Worm (Caenorhabditis elegans) whole organism, L4 larva: Measurements from ENCODE around the gene ech-9.
A peak's percentile ranks its signal among the peaks of the same experiment; 100 is the strongest.

ENCODE experiments used
- D1046.2 ChIP-seq: fragments of 200-800 bp; sonication (Bioruptor generic); IDR thresholded peaks from 2 replicates; pipeline ENCODE4 v1.3.6; 2022; ENCODE audit warnings: missing genetic modification characterization, missing compliant biosample characterization
- F44E2.7 ChIP-seq: fragments of 200-800 bp; sonication (Bioruptor generic); IDR thresholded peaks from 2 replicates; pipeline ENCODE4 v2.1.2; 2022; ENCODE audit warnings: missing genetic modification characterization, missing compliant biosample characterization
- T26A8.4 ChIP-seq: fragments of 200-800 bp; sonication (Bioruptor generic); IDR thresholded peaks from 2 replicates; pipeline ENCODE4 v1.3.6; 2022; ENCODE audit warnings: missing genetic modification characterization, missing compliant biosample characterization
- Y48G9A.11 ChIP-seq: fragments of 200-800 bp; sonication (Bioruptor generic); IDR thresholded peaks from 2 replicates; pipeline ENCODE4 v1.3.6; 2022; ENCODE audit warnings: missing genetic modification reagents, missing genetic modification characterization, missing compliant biosample characterization
- Y75B8A.6 ChIP-seq: fragments of 200-800 bp; sonication (Bioruptor generic); IDR thresholded peaks from 2 replicates; pipeline ENCODE4 v1.3.6; 2022; ENCODE audit warnings: missing genetic modification reagents, missing genetic modification characterization, missing compliant biosample characterization
- aha-1 ChIP-seq: fragments of 150-350 bp; peaks from one replicate; lab custom pipeline; 2014; ENCODE audit warnings: missing biosample characterization, missing genetic modification characterization
- arid-1 ChIP-seq: fragments of 200-800 bp; sonication (Bioruptor generic); conservative IDR thresholded peaks from 2 replicates; pipeline ENCODE4 v1.3.6; 2022; ENCODE audit warnings: missing genetic modification reagents, missing genetic modification characterization, missing compliant biosample characterization
- ceh-20 ChIP-seq: fragments of 200-800 bp; sonication (Bioruptor generic); IDR thresholded peaks from 2 replicates; pipeline ENCODE4 v1.3.6; 2022; ENCODE audit warnings: missing genetic modification reagents, missing genetic modification characterization, missing compliant biosample characterization
- ceh-62 ChIP-seq: sonication (generic microtip); optimal IDR thresholded peaks from 2 replicates; lab custom pipeline; 2017; ENCODE audit warnings: missing biosample characterization, missing genetic modification characterization
- ces-1 ChIP-seq: fragments of 150-350 bp; sonication (generic microtip); optimal IDR thresholded peaks from 4 replicates; lab custom pipeline; 2014; ENCODE audit warnings: missing biosample characterization, missing genetic modification reagents, missing genetic modification characterization
- ctbp-1 ChIP-seq: fragments of 200-800 bp; sonication (Bioruptor generic); IDR thresholded peaks from 2 replicates; pipeline ENCODE4 v1.3.6; 2022; ENCODE audit warnings: missing genetic modification reagents, missing genetic modification characterization, missing compliant biosample characterization
- daf-16 ChIP-seq, 3 experiments: sonication (generic microtip); optimal IDR thresholded peaks; 2 replicates each; lab custom pipeline; 2016 to 2017; ENCODE audit warnings: missing genetic modification characterization in 3 of 3, missing genetic modification reagents in 3 of 3, mild to moderate bottlenecking in 2 of 3, missing compliant biosample characterization in 2 of 3, missing biosample characterization in 1 of 3, moderate library complexity in 1 of 3
- daf-8 ChIP-seq: fragments of 200-800 bp; sonication (Bioruptor generic); IDR thresholded peaks from 2 replicates; pipeline ENCODE4 v1.3.6; 2022; ENCODE audit warnings: missing genetic modification characterization, missing compliant biosample characterization
- dmd-6 ChIP-seq: fragments of 200-800 bp; sonication (Bioruptor generic); IDR thresholded peaks from 2 replicates; pipeline ENCODE4 v1.3.6; 2022; ENCODE audit warnings: missing genetic modification reagents, missing genetic modification characterization, missing compliant biosample characterization
- dpl-1 ChIP-seq: fragments of 150-350 bp; optimal IDR thresholded peaks from 2 replicates; lab custom pipeline; 2014; ENCODE audit warnings: missing biosample characterization, missing genetic modification reagents, missing genetic modification characterization
- dve-1 ChIP-seq: sonication (generic microtip); optimal IDR thresholded peaks from 2 replicates; lab custom pipeline; 2017; ENCODE audit warnings: antibody characterized with exemption, mild to moderate bottlenecking, missing genetic modification characterization, missing compliant biosample characterization; ENCODE audit not compliant: insufficient read depth
- hif-1 ChIP-seq, 2 experiments: sonication (generic microtip); optimal IDR thresholded peaks; 2 replicates each; lab custom pipeline; 2016 to 2017; ENCODE audit warnings: missing compliant biosample characterization in 2 of 2, missing genetic modification characterization in 2 of 2, missing genetic modification reagents in 2 of 2, missing genotype in 2 of 2, mild to moderate bottlenecking in 1 of 2
- hlh-11 ChIP-seq: fragments of 200-800 bp; sonication (Bioruptor generic); optimal IDR thresholded peaks from 2 replicates; lab custom pipeline; 2018; ENCODE audit warnings: mild to moderate bottlenecking, missing genetic modification characterization, missing compliant biosample characterization
- hlh-30 ChIP-seq: sonication (generic microtip); optimal IDR thresholded peaks from 2 replicates; lab custom pipeline; 2017; ENCODE audit warnings: antibody characterized with exemption, mild to moderate bottlenecking, missing genetic modification characterization, missing compliant biosample characterization; ENCODE audit not compliant: insufficient read depth
- hmg-1.1 ChIP-seq: fragments of 200-800 bp; sonication (Bioruptor generic); IDR thresholded peaks from 2 replicates; pipeline ENCODE4 v1.3.6; 2022; ENCODE audit warnings: missing genetic modification reagents, missing genetic modification characterization, missing compliant biosample characterization
- jun-1 ChIP-seq: fragments of 150-350 bp; optimal IDR thresholded peaks from 2 replicates; lab custom pipeline; 2014; ENCODE audit warnings: missing biosample characterization, missing genetic modification reagents, missing genetic modification characterization
- lim-7 ChIP-seq: fragments of 200-800 bp; sonication (Bioruptor generic); IDR thresholded peaks from 2 replicates; pipeline ENCODE4 v1.3.6; 2022; ENCODE audit warnings: missing genetic modification characterization, missing compliant biosample characterization
- lin-13 ChIP-seq: fragments of 150-350 bp; optimal IDR thresholded peaks from 2 replicates; lab custom pipeline; 2014; ENCODE audit warnings: missing biosample characterization, missing genetic modification reagents, missing genetic modification characterization
- lin-38 ChIP-seq: fragments of 200-800 bp; sonication (Bioruptor generic); IDR thresholded peaks from 2 replicates; pipeline ENCODE4 v1.3.6; 2022; ENCODE audit warnings: missing genetic modification reagents, missing genetic modification characterization, missing compliant biosample characterization
- lsy-2 ChIP-seq, 2 experiments: fragments of 150-350 bp in 1 of 2; sonication (generic microtip) in 1 of 2; optimal IDR thresholded peaks; 2 replicates each; lab custom pipeline; 2014 to 2017; ENCODE audit warnings: missing biosample characterization in 2 of 2, missing genetic modification characterization in 2 of 2
- mdl-1 ChIP-seq, 2 experiments: fragments of 150-350 bp in 1 of 2; sonication (generic microtip) in 1 of 2; optimal IDR thresholded peaks; 2 replicates each; lab custom pipeline; 2014 to 2017; ENCODE audit warnings: missing biosample characterization in 2 of 2, missing genetic modification characterization in 2 of 2
- mep-1 ChIP-seq: fragments of 150-350 bp; sonication (generic microtip); optimal IDR thresholded peaks from 3 replicates; lab custom pipeline; 2014; ENCODE audit warnings: missing biosample characterization, missing genetic modification characterization
- mes-2 ChIP-seq: sonication (generic microtip); optimal IDR thresholded peaks from 2 replicates; lab custom pipeline; 2016; ENCODE audit warnings: missing genotype, mild to moderate bottlenecking, missing genetic modification characterization, missing compliant biosample characterization; ENCODE audit not compliant: poor library complexity, severe bottlenecking
- mxl-3 ChIP-seq: fragments of 200-800 bp; sonication (Bioruptor generic); optimal IDR thresholded peaks from 2 replicates; lab custom pipeline; 2018; ENCODE audit warnings: mild to moderate bottlenecking, missing genetic modification characterization, missing compliant biosample characterization
- nhr-237 ChIP-seq: sonication (generic microtip); optimal IDR thresholded peaks from 2 replicates; lab custom pipeline; 2017; ENCODE audit warnings: missing biosample characterization, missing genetic modification characterization
- nhr-25 ChIP-seq: sonication (generic microtip); optimal IDR thresholded peaks from 2 replicates; lab custom pipeline; 2017; ENCODE audit warnings: missing genetic modification characterization, mild to moderate bottlenecking, missing compliant biosample characterization, antibody characterized with exemption, moderate library complexity, borderline replicate concordance; ENCODE audit not compliant: insufficient read depth
- nhr-28 ChIP-seq: fragments of 150-350 bp; optimal IDR thresholded peaks from 2 replicates; lab custom pipeline; 2014; ENCODE audit warnings: missing biosample characterization, missing genetic modification characterization
- nhr-77 ChIP-seq: fragments of 150-350 bp; optimal IDR thresholded peaks from 2 replicates; lab custom pipeline; 2014; ENCODE audit warnings: missing biosample characterization, missing genetic modification characterization
- php-3 ChIP-seq: fragments of 200-800 bp; sonication (Bioruptor generic); IDR thresholded peaks from 2 replicates; pipeline ENCODE4 v1.3.6; 2022; ENCODE audit warnings: missing genetic modification reagents, missing genetic modification characterization, missing compliant biosample characterization
- pqm-1 ChIP-seq: sonication (generic microtip); optimal IDR thresholded peaks from 2 replicates; lab custom pipeline; 2017; ENCODE audit warnings: missing biosample characterization, missing genetic modification characterization
- rbr-2 ChIP-seq: sonication (generic microtip); optimal IDR thresholded peaks from 2 replicates; lab custom pipeline; 2016; ENCODE audit warnings: missing genotype, missing genetic modification characterization, missing compliant biosample characterization
- set-16 ChIP-seq: fragments of 200-800 bp; sonication (Bioruptor generic); IDR thresholded peaks from 2 replicates; pipeline ENCODE4 v1.3.6; 2022; ENCODE audit warnings: missing genetic modification reagents, missing genetic modification characterization, missing compliant biosample characterization
- snpc-1.2 ChIP-seq: fragments of 200-800 bp; sonication (Bioruptor generic); IDR thresholded peaks from 2 replicates; pipeline ENCODE4 v1.3.6; 2022; ENCODE audit warnings: missing genetic modification reagents, missing genetic modification characterization, missing compliant biosample characterization
- snpc-4 ChIP-seq: fragments of 150-350 bp; optimal IDR thresholded peaks from 2 replicates; lab custom pipeline; 2014; ENCODE audit warnings: missing biosample characterization, missing genetic modification characterization
- unc-39 ChIP-seq: sonication (generic microtip); optimal IDR thresholded peaks from 2 replicates; lab custom pipeline; 2017; ENCODE audit warnings: missing biosample characterization, missing genetic modification characterization
- unc-62 ChIP-seq, 3 experiments: fragments of 150-350 bp in 1 of 3; sonication (generic microtip); optimal IDR thresholded peaks in 2 of 3; peaks in 1 of 3; 1 replicate in 1 of 3; 2 replicates in 2 of 3; lab custom pipeline; 2014 to 2017; ENCODE audit warnings: missing biosample characterization in 3 of 3, missing genetic modification characterization in 3 of 3, missing genetic modification reagents in 3 of 3, missing genotype in 1 of 3
- ztf-7 ChIP-seq: fragments of 150-350 bp; optimal IDR thresholded peaks from 2 replicates; lab custom pipeline; 2014; ENCODE audit warnings: missing biosample characterization, missing genetic modification characterization

ech-9 gene

ce11 chrIV:10235279-10235829 is at the start of gene ech-9:
ech-9 (minus strand) TSS chrIV:10235329.
- no peak for TF ChIP-seq Y48G9A.11 (GFP tag; lab: Robert Waterston, UW)
- no peak for TF ChIP-seq snpc-4 (tag; lab: Kevin White, UChicago)
- TF ChIP-seq T26A8.4 (GFP tag; lab: Robert Waterston, UW): no peak
- 0 out of 2 replicates have a peak, but pooled peaks have one; percentile 21 for TF ChIP-seq Y75B8A.6 (GFP tag; lab: Robert Waterston, UW)
- TF ChIP-seq lin-13 (GFP tag; lab: Kevin White, UChicago): no peak
- peak; percentile 2 for TF ChIP-seq hlh-11 (tag; lab: Kevin White, UChicago)
- TF ChIP-seq dve-1 (tag; lab: Kevin White, UChicago): no peak
- TF ChIP-seq pqm-1: peak; percentile 30
- no peak for TF ChIP-seq daf-8 (GFP tag; lab: Robert Waterston, UW)
- peak; percentile 13 for TF ChIP-seq nhr-28
- no peak for TF ChIP-seq unc-39 (tag; lab: Kevin White, UChicago)
- TF ChIP-seq php-3 (GFP tag; lab: Robert Waterston, UW): no peak
- no peak for TF ChIP-seq daf-16 (GFP tag; optimal IDR thresholded peaks at IDR 0.05; lab: Kevin White, UChicago)
- TF ChIP-seq daf-16 (tag; optimal IDR thresholded peaks at IDR 0.05; lab: Kevin White, UChicago): peak; percentile 54

ce11 chrIV:10284194-10284910 is 49.2 kb upstream of the ech-9 start, which contains the start of gene rad-51:
rad-51 (minus strand) TSS chrIV:10284244.
- TF ChIP-seq lsy-2 (tag; optimal IDR thresholded peaks at IDR 0.05; lab: Kevin White, UChicago): peak in 1 of 2 experiments; percentile 69
- TF ChIP-seq nhr-25 (tag; lab: Kevin White, UChicago): peak; percentile 5
- TF ChIP-seq hlh-30 (tag; lab: Kevin White, UChicago): peak; percentile 64
- peak; percentile 84 for TF ChIP-seq mep-1
- TF ChIP-seq T26A8.4 (GFP tag; lab: Robert Waterston, UW): peak; percentile 51
- TF ChIP-seq nhr-77 (tag; lab: Kevin White, UChicago): peak; percentile 33
- peak; percentile 42; the same call in 1 of the 2 replicates for TF ChIP-seq dmd-6
- peak; percentile 15 for TF ChIP-seq jun-1 (tag; lab: Kevin White, UChicago)
- TF ChIP-seq lin-38: peak; percentile 77
- TF ChIP-seq dve-1 (tag; lab: Kevin White, UChicago): peak; percentile 47
- peak; percentile 81 for TF ChIP-seq hmg-1.1 (GFP tag; lab: Robert Waterston, UW)
- peak; percentile 37 for TF ChIP-seq ztf-7 (tag; lab: Kevin White, UChicago)
- TF ChIP-seq unc-62 (GFP tag; optimal IDR thresholded peaks at IDR 0.05 in 1 of 2; lab: Kevin White, UChicago): peak in 1 of 2 experiments; percentile 85
- no peak for TF ChIP-seq unc-62 (tag; optimal IDR thresholded peaks at IDR 0.05; lab: Kevin White, UChicago)
- TF ChIP-seq mdl-1 (tag; optimal IDR thresholded peaks at IDR 0.05; lab: Kevin White, UChicago): peak in 1 of 2 experiments; percentile 64
- peak; percentile 67 for TF ChIP-seq rbr-2 (tag; lab: Kevin White, UChicago)
- TF ChIP-seq mxl-3: peak; percentile 87
- TF ChIP-seq nhr-28: peak; percentile 76
- peak in 1 of 2 experiments; percentile 25 for TF ChIP-seq hif-1 (tag; optimal IDR thresholded peaks at IDR 0.05; lab: Kevin White, UChicago)
- no peak for TF ChIP-seq D1046.2
- no peak for TF ChIP-seq ces-1 (GFP tag; lab: Kevin White, UChicago)
- TF ChIP-seq lim-7 (GFP tag; lab: Robert Waterston, UW): 0 out of 2 replicates have a peak, but pooled peaks have one; percentile 53
- TF ChIP-seq snpc-1.2: no peak
- no peak for TF ChIP-seq snpc-4 (tag; lab: Kevin White, UChicago)
- no peak for TF ChIP-seq nhr-237
- peak; percentile 3 for TF ChIP-seq aha-1 (tag; lab: Kevin White, UChicago)
- TF ChIP-seq arid-1: 0 out of 2 replicates have a peak, but pooled peaks have one; percentile 14
- peak; percentile 32; the same call in 1 of the 2 replicates for TF ChIP-seq ceh-20 (GFP tag; lab: Robert Waterston, UW)
- TF ChIP-seq mes-2 (tag; lab: Kevin White, UChicago): peak; percentile 76
- peak; percentile 17; the same call in 1 of the 2 replicates for TF ChIP-seq set-16 (GFP tag; lab: Robert Waterston, UW)
- peak; percentile 83 for TF ChIP-seq dpl-1 (GFP tag; lab: Kevin White, UChicago)
- TF ChIP-seq ceh-62: no peak
- TF ChIP-seq F44E2.7: no peak
- 0 out of 2 replicates have a peak, but pooled peaks have one; percentile 34 for TF ChIP-seq ctbp-1
- peak; percentile 70 for TF ChIP-seq hlh-11 (tag; lab: Kevin White, UChicago)
